Fruit fly (Drosophila melanogaster) whole organism, embryonic: ENCODE measurements around the gene CG46312.
A peak's percentile ranks its signal among the peaks of the same experiment; 100 is the strongest.

Source experiments
- BEAF-32 ChIP-seq: fragments of 200-800 bp; sonication (Bioruptor generic); optimal IDR thresholded peaks from 3 replicates; lab custom pipeline; 2017; ENCODE audit warnings: missing biosample characterization, missing genetic modification characterization, mild to moderate bottlenecking, moderate library complexity, missing genetic modification reagents
- CG10209 ChIP-seq: fragments of 200-800 bp; sonication (Bioruptor generic); optimal IDR thresholded peaks from 3 replicates; lab custom pipeline; 2017; ENCODE audit warnings: missing biosample characterization, mild to moderate bottlenecking, missing genetic modification characterization, missing genetic modification reagents
- CG10274 ChIP-seq: fragments of 200-800 bp; sonication (Bioruptor generic); optimal IDR thresholded peaks from 3 replicates; lab custom pipeline; 2017; ENCODE audit warnings: missing biosample characterization, mild to moderate bottlenecking, missing genetic modification characterization
- CG11560 ChIP-seq: fragments of 200-800 bp; sonication (Bioruptor generic); IDR thresholded peaks from 3 replicates; pipeline ENCODE4 v1.3.6; 2022; ENCODE audit warnings: missing biosample characterization, missing genetic modification characterization
- CG11695 ChIP-seq: fragments of 200-800 bp; sonication (Bioruptor generic); IDR thresholded peaks from 3 replicates; pipeline ENCODE4 v1.3.6; 2022; ENCODE audit warnings: missing biosample characterization, missing genetic modification characterization
- CG13894 ChIP-seq: fragments of 200-800 bp; sonication (Bioruptor generic); optimal IDR thresholded peaks from 3 replicates; lab custom pipeline; 2018; ENCODE audit warnings: missing biosample characterization, mild to moderate bottlenecking, missing genetic modification characterization, moderate library complexity
- CG1603 ChIP-seq: fragments of 200-800 bp; sonication (Bioruptor generic); optimal IDR thresholded peaks from 2 replicates; lab custom pipeline; 2019; ENCODE audit warnings: missing biosample characterization, mild to moderate bottlenecking, missing genetic modification characterization, moderate library complexity
- CG16863 ChIP-seq: fragments of 200-800 bp; sonication (Bioruptor generic); optimal IDR thresholded peaks from 3 replicates; lab custom pipeline; 2016; ENCODE audit warnings: missing biosample characterization, missing genetic modification characterization
- CG17359 ChIP-seq: fragments of 200-800 bp; sonication (Bioruptor generic); optimal IDR thresholded peaks from 3 replicates; lab custom pipeline; 2018; ENCODE audit warnings: missing biosample characterization, mild to moderate bottlenecking, missing genetic modification characterization, moderate library complexity
- CG1832 ChIP-seq: fragments of 200-800 bp; sonication (Bioruptor generic); optimal IDR thresholded peaks from 2 replicates; lab custom pipeline; 2017; ENCODE audit warnings: missing biosample characterization, mild to moderate bottlenecking, missing genetic modification characterization, inconsistent platforms
- CG2199 ChIP-seq: fragments of 200-800 bp; sonication (Bioruptor generic); IDR thresholded peaks from 3 replicates; pipeline ENCODE4 v1.3.6; 2022; ENCODE audit warnings: missing biosample characterization, missing genetic modification characterization
- CG43689 ChIP-seq: fragments of 200-800 bp; sonication (Bioruptor generic); IDR thresholded peaks from 2 replicates; pipeline ENCODE4 v1.3.6; 2022; ENCODE audit warnings: missing biosample characterization, missing genetic modification characterization
- CG4424 ChIP-seq: fragments of 200-800 bp; sonication (Bioruptor generic); optimal IDR thresholded peaks from 3 replicates; lab custom pipeline; 2016; ENCODE audit warnings: missing biosample characterization, missing genetic modification characterization
- CG5953 ChIP-seq: fragments of 200-800 bp; sonication (Bioruptor generic); IDR thresholded peaks from 2 replicates; pipeline ENCODE4 v1.3.6; 2022; ENCODE audit warnings: missing biosample characterization, missing genetic modification characterization
- CG6791 ChIP-seq: fragments of 200-800 bp; sonication (Bioruptor generic); IDR thresholded peaks from 3 replicates; pipeline ENCODE4 v1.3.6; 2022; ENCODE audit warnings: missing biosample characterization, missing genetic modification characterization; ENCODE audit not compliant: partially characterized antibody
- CG8765 ChIP-seq: fragments of 200-800 bp; sonication (Bioruptor generic); IDR thresholded peaks from 2 replicates; pipeline ENCODE4 v1.3.6; 2022; ENCODE audit warnings: missing biosample characterization, missing genetic modification characterization
- CG9797 ChIP-seq: fragments of 200-800 bp; sonication (Bioruptor generic); optimal IDR thresholded peaks from 3 replicates; lab custom pipeline; 2018; ENCODE audit warnings: missing biosample characterization, mild to moderate bottlenecking, missing genetic modification characterization
- CG9932 ChIP-seq: fragments of 200-800 bp; sonication (Bioruptor generic); IDR thresholded peaks from 2 replicates; pipeline ENCODE4 v1.3.6; 2022; ENCODE audit warnings: missing biosample characterization, missing genetic modification characterization
- CHES-1-like ChIP-seq: fragments of 200-800 bp; sonication (Bioruptor generic); optimal IDR thresholded peaks from 2 replicates; lab custom pipeline; 2016; ENCODE audit warnings: missing biosample characterization, missing genetic modification characterization
- D19B ChIP-seq: fragments of 200-800 bp; sonication (Bioruptor generic); optimal IDR thresholded peaks from 2 replicates; lab custom pipeline; 2017; ENCODE audit warnings: missing biosample characterization, mild to moderate bottlenecking, missing genetic modification characterization
- Dref ChIP-seq: fragments of 200-800 bp; sonication (Bioruptor generic); IDR thresholded peaks from 2 replicates; pipeline ENCODE4 v1.3.6; 2022; ENCODE audit warnings: missing biosample characterization, missing genetic modification characterization
- Gug ChIP-seq: fragments of 200-800 bp; sonication (Bioruptor generic); IDR thresholded peaks from 4 replicates; pipeline ENCODE4 v1.3.6; 2022; ENCODE audit warnings: missing biosample characterization, missing genetic modification characterization
- Hmx ChIP-seq: fragments of 200-800 bp; sonication (Bioruptor generic); optimal IDR thresholded peaks from 2 replicates; lab custom pipeline; 2016; ENCODE audit warnings: missing biosample characterization, missing genetic modification characterization
- Hr78 ChIP-seq, 2 experiments: fragments of 200-800 bp in 1 of 2; fragments of >200 bp in 1 of 2; sonication (Bioruptor generic) in 1 of 2; optimal IDR thresholded peaks; 2 replicates each; lab custom pipeline; 2017 to 2019; ENCODE audit warnings: missing biosample characterization in 2 of 2, missing genetic modification characterization in 2 of 2, mild to moderate bottlenecking in 1 of 2, moderate library complexity in 1 of 2
- Max ChIP-seq: fragments of 200-800 bp; sonication (Bioruptor generic); optimal IDR thresholded peaks from 2 replicates; lab custom pipeline; 2016; ENCODE audit warnings: missing biosample characterization, mild to moderate bottlenecking, missing genetic modification characterization
- NfI ChIP-seq: fragments of 200-800 bp; sonication (Bioruptor generic); optimal IDR thresholded peaks from 3 replicates; lab custom pipeline; 2018; ENCODE audit warnings: missing biosample characterization, mild to moderate bottlenecking, missing genetic modification characterization, moderate library complexity
- Oaz ChIP-seq: fragments of 200-800 bp; sonication (Bioruptor generic); IDR thresholded peaks from 2 replicates; pipeline ENCODE4 v1.3.6; 2022; ENCODE audit warnings: missing biosample characterization, missing genetic modification characterization
- YL-1 ChIP-seq: fragments of 200-800 bp; sonication (Bioruptor generic); optimal IDR thresholded peaks from 3 replicates; lab custom pipeline; 2017; ENCODE audit warnings: missing biosample characterization, mild to moderate bottlenecking, missing genetic modification characterization
- bowl ChIP-seq: fragments of 200-800 bp; sonication (Bioruptor generic); IDR thresholded peaks from 2 replicates; pipeline ENCODE4 v1.3.6; 2022; ENCODE audit warnings: missing biosample characterization, missing genetic modification characterization
- bsh ChIP-seq, 2 experiments: fragments of 200-800 bp; sonication (Bioruptor generic); optimal IDR thresholded peaks; 2 replicates each; lab custom pipeline; 2017 to 2018; ENCODE audit warnings: mild to moderate bottlenecking in 2 of 2, missing biosample characterization in 2 of 2, missing genetic modification characterization in 2 of 2, moderate library complexity in 1 of 2
- btn ChIP-seq: fragments of 200-800 bp; sonication (Bioruptor generic); optimal IDR thresholded peaks from 2 replicates; lab custom pipeline; 2016; ENCODE audit warnings: missing biosample characterization, missing genetic modification characterization
- cato ChIP-seq: fragments of 200-800 bp; sonication (Bioruptor generic); optimal IDR thresholded peaks from 2 replicates; lab custom pipeline; 2016; ENCODE audit warnings: missing biosample characterization, missing genetic modification characterization, borderline replicate concordance
- chif ChIP-seq, 2 experiments: fragments of 200-800 bp; sonication (Bioruptor generic); optimal IDR thresholded peaks; 3 replicates each; lab custom pipeline; 2016; ENCODE audit warnings: missing biosample characterization in 2 of 2, missing genetic modification characterization in 2 of 2
- corto ChIP-seq: fragments of 200-800 bp; sonication (Bioruptor generic); optimal IDR thresholded peaks from 2 replicates; lab custom pipeline; 2016; ENCODE audit warnings: missing biosample characterization, mild to moderate bottlenecking, missing genetic modification characterization, moderate library complexity
- crol ChIP-seq: fragments of 200-800 bp; sonication (Bioruptor generic); IDR thresholded peaks from 2 replicates; pipeline ENCODE4 v1.3.6; 2022; ENCODE audit warnings: missing biosample characterization, missing genetic modification characterization
- dmrt99B ChIP-seq: fragments of 200-800 bp; sonication (Bioruptor generic); optimal IDR thresholded peaks from 2 replicates; lab custom pipeline; 2018; ENCODE audit warnings: missing biosample characterization, mild to moderate bottlenecking, missing genetic modification characterization, moderate library complexity
- ems ChIP-seq: fragments of 200-800 bp; sonication (Bioruptor generic); optimal IDR thresholded peaks from 3 replicates; lab custom pipeline; 2016; ENCODE audit warnings: missing biosample characterization, missing genetic modification characterization
- ftz-f1 ChIP-seq: fragments of 200-800 bp; sonication (Bioruptor generic); optimal IDR thresholded peaks from 2 replicates; lab custom pipeline; 2016; ENCODE audit warnings: missing biosample characterization, missing genetic modification characterization
- gt ChIP-seq: fragments of 200-800 bp; sonication (Bioruptor generic); IDR thresholded peaks from 2 replicates; pipeline ENCODE4 v1.3.6; 2022; ENCODE audit warnings: missing biosample characterization, missing genetic modification characterization
- jumu ChIP-seq: fragments of 200-800 bp; sonication (Bioruptor generic); optimal IDR thresholded peaks from 3 replicates; lab custom pipeline; 2016; ENCODE audit warnings: missing biosample characterization, missing genetic modification characterization
- ken ChIP-seq: fragments of 200-800 bp; sonication (Bioruptor generic); IDR thresholded peaks from 3 replicates; pipeline ENCODE4 v1.3.6; 2022; ENCODE audit warnings: missing biosample characterization, missing genetic modification characterization
- pb ChIP-seq: fragments of 200-800 bp; sonication (Bioruptor generic); optimal IDR thresholded peaks from 3 replicates; lab custom pipeline; 2016; ENCODE audit warnings: missing biosample characterization, missing genetic modification characterization
- peb ChIP-seq: fragments of 200-800 bp; sonication (Bioruptor generic); IDR thresholded peaks from 2 replicates; pipeline ENCODE4 v1.3.6; 2022; ENCODE audit warnings: missing biosample characterization, missing genetic modification characterization
- pzg ChIP-seq: fragments of 200-800 bp; sonication (Bioruptor generic); optimal IDR thresholded peaks from 3 replicates; lab custom pipeline; 2018; ENCODE audit warnings: missing biosample characterization, mild to moderate bottlenecking, missing genetic modification characterization, moderate library complexity
- ranshi ChIP-seq: fragments of 200-800 bp; sonication (Bioruptor generic); IDR thresholded peaks from 2 replicates; pipeline ENCODE4 v1.3.6; 2022; ENCODE audit warnings: missing biosample characterization, missing genetic modification characterization
- scrt ChIP-seq: fragments of 200-800 bp; sonication (Bioruptor generic); optimal IDR thresholded peaks from 2 replicates; lab custom pipeline; 2018; ENCODE audit warnings: missing biosample characterization, mild to moderate bottlenecking, missing genetic modification characterization, moderate library complexity
- tap ChIP-seq: fragments of 200-800 bp; optimal IDR thresholded peaks from 3 replicates; lab custom pipeline; 2019; ENCODE audit warnings: missing biosample characterization, mild to moderate bottlenecking, missing genetic modification characterization, moderate library complexity
- toy ChIP-seq: fragments of 200-800 bp; sonication (Bioruptor generic); IDR thresholded peaks from 2 replicates; pipeline ENCODE4 v1.3.6; 2022; ENCODE audit warnings: missing biosample characterization, missing genetic modification characterization
- ttk ChIP-seq: fragments of 200-800 bp; sonication (Bioruptor generic); IDR thresholded peaks from 2 replicates; pipeline ENCODE4 v2.1.2; 2022; ENCODE audit warnings: missing biosample characterization, missing genetic modification characterization
- vvl ChIP-seq: fragments of 200-800 bp; sonication (Bioruptor generic); IDR thresholded peaks from 2 replicates; pipeline ENCODE4 v1.3.6; 2022; ENCODE audit warnings: missing biosample characterization, missing genetic modification characterization
- zen ChIP-seq: fragments of 200-800 bp; sonication (Bioruptor generic); optimal IDR thresholded peaks from 3 replicates; lab custom pipeline; 2018; ENCODE audit warnings: missing biosample characterization, mild to moderate bottlenecking, missing genetic modification characterization, moderate library complexity

CG46312 gene

dm6 chrX:16005551-16006197 lies 13.9 kb upstream of the CG46312 start, which contains the start of the genes vap and CG12698 (continued):
- TF ChIP-seq toy (GFP tag; lab: Robert Waterston, UW): no peak
- peak; percentile 84 for TF ChIP-seq pzg (GFP tag; lab: Kevin White, UChicago)
- TF ChIP-seq BEAF-32 (GFP tag; lab: Kevin White, UChicago): peak; percentile 80
- no peak for TF ChIP-seq pb (GFP tag; lab: Kevin White, UChicago)
- no peak for TF ChIP-seq peb (GFP tag; lab: Robert Waterston, UW)
- TF ChIP-seq CG9932 (GFP tag; lab: Robert Waterston, UW): no peak
- no peak for TF ChIP-seq CG8765
- no peak for TF ChIP-seq CG13894
- no peak for TF ChIP-seq ems (GFP tag; lab: Kevin White, UChicago)
- no peak for TF ChIP-seq btn (GFP tag; lab: Kevin White, UChicago)
- no peak for TF ChIP-seq CG1832 (GFP tag; lab: Kevin White, UChicago)
- TF ChIP-seq chif (GFP tag; optimal IDR thresholded peaks at IDR 0.05; lab: Kevin White, UChicago): no peak
- TF ChIP-seq NfI: no peak
- no peak for TF ChIP-seq vvl
- no peak for TF ChIP-seq CG4424 (GFP tag; lab: Kevin White, UChicago)
- TF ChIP-seq ken: no peak
- TF ChIP-seq Hmx (GFP tag; lab: Kevin White, UChicago): no peak
- no peak for TF ChIP-seq tap (tag; lab: Kevin White, UChicago)
- peak; percentile 74 for TF ChIP-seq CG6791 (GFP tag; lab: Robert Waterston, UW)
- TF ChIP-seq scrt (GFP tag; lab: Kevin White, UChicago): no peak
- TF ChIP-seq jumu (GFP tag; lab: Kevin White, UChicago): no peak
- no peak for TF ChIP-seq CG43689
- TF ChIP-seq Dref (GFP tag; lab: Robert Waterston, UW): peak; percentile 86
- 0 out of 3 replicates have a peak, but pooled peaks have one; percentile 33 for TF ChIP-seq CG2199 (GFP tag; lab: Robert Waterston, UW)
- TF ChIP-seq zen (tag; lab: Kevin White, UChicago): peak; percentile 21
- no peak; the same call in 2 of the 3 replicates for TF ChIP-seq CG11560 (tag; lab: Robert Waterston, UW)
- peak; percentile 100 for TF ChIP-seq CG1603 (tag; lab: Kevin White, UChicago)
- no peak for TF ChIP-seq CG10209 (GFP tag; lab: Kevin White, UChicago)
- no peak for TF ChIP-seq bowl (GFP tag; lab: Robert Waterston, UW)
- no peak for TF ChIP-seq Oaz (GFP tag; lab: Robert Waterston, UW)
- TF ChIP-seq CG17359 (tag; lab: Kevin White, UChicago): no peak
- no peak for TF ChIP-seq ftz-f1 (GFP tag; lab: Kevin White, UChicago)
- no peak for TF ChIP-seq corto
- TF ChIP-seq D19B: no peak
- TF ChIP-seq CG10274: no peak
- no peak for TF ChIP-seq dmrt99B (tag; lab: Kevin White, UChicago)
- no peak for TF ChIP-seq Max (GFP tag; lab: Kevin White, UChicago)
- no peak for TF ChIP-seq Gug (GFP tag; lab: Robert Waterston, UW)
- TF ChIP-seq crol (GFP tag; lab: Robert Waterston, UW): no peak
- TF ChIP-seq CHES-1-like (GFP tag; lab: Kevin White, UChicago): no peak
- no peak for TF ChIP-seq bsh (GFP tag; optimal IDR thresholded peaks at IDR 0.05; lab: Kevin White, UChicago)
- no peak for TF ChIP-seq CG5953 (GFP tag; lab: Robert Waterston, UW)
- no peak for TF ChIP-seq Hr78 (GFP tag; optimal IDR thresholded peaks at IDR 0.05; lab: Kevin White, UChicago)
- no peak for TF ChIP-seq ranshi (GFP tag; lab: Robert Waterston, UW)
- no peak for TF ChIP-seq cato (GFP tag; lab: Kevin White, UChicago)
- peak; percentile 38 for TF ChIP-seq YL-1
- no peak for TF ChIP-seq ttk
- TF ChIP-seq CG16863 (GFP tag; lab: Kevin White, UChicago): no peak
- TF ChIP-seq gt (GFP tag; lab: Robert Waterston, UW): no peak
- TF ChIP-seq CG9797 (GFP tag; lab: Kevin White, UChicago): peak; percentile 66
- TF ChIP-seq CG11695: no peak
